Worm (Caenorhabditis elegans) whole organism, midembryonic: ENCODE results near the gene C17B7.5.

Experiments
- T22C8.4 ChIP-seq: fragments of 200-800 bp; sonication (Bioruptor generic); IDR thresholded peaks from 2 replicates; pipeline ENCODE4 v1.3.6; 2022; ENCODE audit warnings: missing genetic modification characterization, missing compliant biosample characterization
- flt-1 ChIP-seq: fragments of 200-800 bp; sonication (Bioruptor generic); IDR thresholded peaks from 2 replicates; pipeline ENCODE4 v1.3.6; 2022; ENCODE audit warnings: missing genetic modification characterization, missing compliant biosample characterization
- klf-2 ChIP-seq: fragments of 200-800 bp; sonication (Bioruptor generic); conservative IDR thresholded peaks from 2 replicates; pipeline ENCODE4 v1.3.6; 2022; ENCODE audit warnings: missing genetic modification reagents, missing genetic modification characterization, missing compliant biosample characterization
- med-1 ChIP-seq: sonication (generic microtip); optimal IDR thresholded peaks from 2 replicates; lab custom pipeline; 2017; ENCODE audit warnings: missing genetic modification characterization, mild to moderate bottlenecking, missing compliant biosample characterization, antibody characterized with exemption, missing genetic modification reagents; ENCODE audit not compliant: insufficient read depth
- tab-1 ChIP-seq: fragments of 200-800 bp; sonication (Bioruptor generic); IDR thresholded peaks from 2 replicates; pipeline ENCODE4 v1.3.6; 2022; ENCODE audit warnings: missing genetic modification characterization, missing compliant biosample characterization
- ztf-23 ChIP-seq: fragments of 200-800 bp; sonication (Bioruptor generic); IDR thresholded peaks from 2 replicates; pipeline ENCODE4 v1.3.6; 2022; ENCODE audit warnings: missing genetic modification reagents, missing genetic modification characterization, missing compliant biosample characterization
- ztf-29 ChIP-seq: fragments of 200-800 bp; sonication (Bioruptor generic); IDR thresholded peaks from 2 replicates; pipeline ENCODE4 v1.3.6; 2022; ENCODE audit warnings: missing genetic modification reagents, missing genetic modification characterization, missing compliant biosample characterization

- no peak for TF ChIP-seq tab-1 (GFP tag; lab: Robert Waterston, UW)
- no peak for TF ChIP-seq flt-1
- no peak for TF ChIP-seq klf-2 (GFP tag; lab: Robert Waterston, UW)
- no peak for TF ChIP-seq ztf-29 (GFP tag; lab: Robert Waterston, UW)
- no peak for TF ChIP-seq med-1 (GFP tag; lab: Kevin White, UChicago)
- TF ChIP-seq ztf-23 (GFP tag; lab: Robert Waterston, UW), result no peak
- no peak for TF ChIP-seq T22C8.4 (GFP tag; lab: Robert Waterston, UW)
Measured at ce11 chrV:3316108-3316507, 17.3 kb upstream of the C17B7.5 start, which contains the start of gene F35F10.1.
